Fruit fly (Drosophila melanogaster): ENCODE results near the gene CG14143.

The CG14143 gene

dm6 chr3L:11091943-11092609 is 42.7 kb upstream of the CG14143 start (continued):
- no peak for TF ChIP-seq ase (GFP tag; IDR thresholded peaks at IDR 0.05)
- TF ChIP-seq CG1603 (tag; optimal IDR thresholded peaks at IDR 0.05) = peak; percentile 32
- peak; percentile 45 for TF ChIP-seq CG18262 (tag; optimal IDR thresholded peaks at IDR 0.05)
- TF ChIP-seq bcd (GFP tag; optimal IDR thresholded peaks at IDR 0.05) = peak; percentile 43
- TF ChIP-seq gt (GFP tag; IDR thresholded peaks at IDR 0.05) = no peak
- peak; percentile 2 for TF ChIP-seq Dp (GFP tag; optimal IDR thresholded peaks at IDR 0.05)
- no peak for TF ChIP-seq CG2889 (GFP tag; IDR thresholded peaks at IDR 0.05)
- no peak for TF ChIP-seq z (GFP tag; IDR thresholded peaks at IDR 0.05)
- TF ChIP-seq lilli (GFP tag; optimal IDR thresholded peaks at IDR 0.05) = peak; percentile 30
- peak; percentile 32 for TF ChIP-seq CG3407 (GFP tag; optimal IDR thresholded peaks at IDR 0.05)
- peak; percentile 25 for TF ChIP-seq YL-1 (GFP tag; optimal IDR thresholded peaks at IDR 0.05)
- peak; percentile 75 for TF ChIP-seq ftz-f1 (GFP tag; optimal IDR thresholded peaks at IDR 0.05)
- TF ChIP-seq sima (GFP tag; optimal IDR thresholded peaks at IDR 0.05) = peak; percentile 25
- no peak for TF ChIP-seq grn (GFP tag; optimal IDR thresholded peaks at IDR 0.05)
- no peak for TF ChIP-seq lov (optimal IDR thresholded peaks at IDR 0.05)
- 0 out of 3 replicates have a peak, but pooled peaks have one; percentile 5 for TF ChIP-seq lov (GFP tag; IDR thresholded peaks at IDR 0.05)
- TF ChIP-seq CG6272 (GFP tag; IDR thresholded peaks at IDR 0.05) = peak; percentile 76
- peak; percentile 29 for TF ChIP-seq p53 (GFP tag; optimal IDR thresholded peaks at IDR 0.05)
- peak; percentile 4 for TF ChIP-seq bab2 (GFP tag; optimal IDR thresholded peaks at IDR 0.05)
- TF ChIP-seq pzg (GFP tag; optimal IDR thresholded peaks at IDR 0.05) = peak; percentile 41
- no peak for TF ChIP-seq BtbVII (GFP tag; optimal IDR thresholded peaks at IDR 0.05)
- peak; percentile 44 for TF ChIP-seq ind (GFP tag; optimal IDR thresholded peaks at IDR 0.05)
- TF ChIP-seq CG31441 (GFP tag; IDR thresholded peaks at IDR 0.05) = no peak
- peak; percentile 1 for TF ChIP-seq BEAF-32 (GFP tag; optimal IDR thresholded peaks at IDR 0.05)
- no peak for TF ChIP-seq CkIIα-i1 (GFP tag; IDR thresholded peaks at IDR 0.05)
- peak; percentile 22 for TF ChIP-seq CG18619 (GFP tag; optimal IDR thresholded peaks at IDR 0.05)
- no peak; the same call in 2 of the 3 replicates for TF ChIP-seq Aef1 (GFP tag; IDR thresholded peaks at IDR 0.05)
- TF ChIP-seq CG10565 (GFP tag; optimal IDR thresholded peaks at IDR 0.05) = no peak
- TF ChIP-seq Nf-YB (GFP tag; optimal IDR thresholded peaks at IDR 0.05) = peak; percentile 3
- no peak for TF ChIP-seq Blimp-1 (GFP tag; optimal IDR thresholded peaks at IDR 0.05)
- TF ChIP-seq tin (GFP tag; optimal IDR thresholded peaks at IDR 0.05) = peak; percentile 62
- TF ChIP-seq Usf (GFP tag; optimal IDR thresholded peaks at IDR 0.05) = no peak
- no peak for TF ChIP-seq CG12219 (GFP tag; optimal IDR thresholded peaks at IDR 0.05)
- 0 out of 2 replicates have a peak, but pooled peaks have one; percentile 25 for TF ChIP-seq ato (GFP tag; IDR thresholded peaks at IDR 0.05; ENCODE audit: partially characterized antibody)
- peak; percentile 80 for TF ChIP-seq CG8290 (GFP tag; optimal IDR thresholded peaks at IDR 0.05)
- TF ChIP-seq CG8290 (tag; optimal IDR thresholded peaks at IDR 0.05) = peak; percentile 55 to 78
- TF ChIP-seq CG15601 (tag; optimal IDR thresholded peaks at IDR 0.05) = peak; percentile 19
- TF ChIP-seq Abd-B (GFP tag; optimal IDR thresholded peaks at IDR 0.05) = peak; percentile 28
- TF ChIP-seq CG10543 (GFP tag; optimal IDR thresholded peaks at IDR 0.05) = no peak
- TF ChIP-seq ara (GFP tag; IDR thresholded peaks at IDR 0.05) = peak; percentile 52
- TF ChIP-seq sqz (GFP tag; optimal IDR thresholded peaks at IDR 0.05) = peak; percentile 56
- TF ChIP-seq CG6683 (GFP tag; optimal IDR thresholded peaks at IDR 0.05) = no peak
- no peak for TF ChIP-seq CG7357 (GFP tag; IDR thresholded peaks at IDR 0.05)
- peak; percentile 51 for TF ChIP-seq shn (GFP tag; optimal IDR thresholded peaks at IDR 0.05)
- no peak for TF ChIP-seq gce (GFP tag; IDR thresholded peaks at IDR 0.05)
- peak; percentile 55 for TF ChIP-seq CG17385 (GFP tag; optimal IDR thresholded peaks at IDR 0.05)
- TF ChIP-seq klu (GFP tag; IDR thresholded peaks at IDR 0.05) = 0 out of 2 replicates have a peak, but pooled peaks have one; percentile 40
- peak; percentile 48 for TF ChIP-seq slbo (GFP tag; IDR thresholded peaks at IDR 0.05)
- peak; percentile 41 for TF ChIP-seq Meics (GFP tag; optimal IDR thresholded peaks at IDR 0.05)
- no peak for TF ChIP-seq wdn (GFP tag; IDR thresholded peaks at IDR 0.05)
- TF ChIP-seq sug (tag; optimal IDR thresholded peaks at IDR 0.05) = peak; percentile 11

All from whole organism, embryonic.